Fruit fly (Drosophila melanogaster) whole organism, wandering third instar larva: ENCODE measurements around the gene Tg.

Source experiments
- Dif ChIP-seq: fragments of 200-275, 200-300 bp; sonication (Bioruptor generic); optimal IDR thresholded peaks from 2 replicates; lab custom pipeline; 2018; ENCODE audit warnings: missing biosample characterization, missing genetic modification characterization; ENCODE audit not compliant: partially characterized antibody
- Hr78 ChIP-seq: fragments of >200 bp; optimal IDR thresholded peaks from 2 replicates; lab custom pipeline; 2017; ENCODE audit warnings: missing biosample characterization, missing genetic modification characterization
- Myc ChIP-seq: fragments of >200 bp; optimal IDR thresholded peaks from 2 replicates; lab custom pipeline; 2017
- OdsH ChIP-seq: fragments of 200-800 bp; sonication (Bioruptor generic); optimal IDR thresholded peaks from 2 replicates; lab custom pipeline; 2016; ENCODE audit warnings: missing biosample characterization, mild to moderate bottlenecking, missing genetic modification characterization
- dmrt93B ChIP-seq: fragments of 200-800 bp; sonication (Bioruptor generic); optimal IDR thresholded peaks from 2 replicates; lab custom pipeline; 2018; ENCODE audit warnings: missing biosample characterization, mild to moderate bottlenecking, missing genetic modification characterization
- dsf ChIP-seq: sonication (Bioruptor generic); optimal IDR thresholded peaks from 2 replicates; lab custom pipeline; 2016; ENCODE audit warnings: missing biosample characterization, missing genetic modification characterization, borderline replicate concordance
- jim ChIP-seq: fragments of 175-275, 200-325 bp; sonication (Bioruptor generic); optimal IDR thresholded peaks from 2 replicates; lab custom pipeline; 2016; ENCODE audit warnings: missing biosample characterization, mild to moderate bottlenecking, missing genetic modification characterization
- psq ChIP-seq: fragments of 200-800 bp; sonication (Bioruptor generic); optimal IDR thresholded peaks from 3 replicates; lab custom pipeline; 2017; ENCODE audit warnings: missing biosample characterization, mild to moderate bottlenecking, missing genetic modification characterization, moderate library complexity
- woc ChIP-seq: sonication (Bioruptor generic); optimal IDR thresholded peaks from 2 replicates; lab custom pipeline; 2016; ENCODE audit warnings: missing biosample characterization, mild to moderate bottlenecking, missing genetic modification characterization

dm6 chr2L:8030102-8030501, 18.9 kb downstream of the Tg start:
- TF ChIP-seq Dif (GFP tag; lab: Kevin White, UChicago) (no peak), dmrt93B (no peak), jim (GFP tag; lab: Kevin White, UChicago) (no peak), Myc (lab: Kevin White, UChicago) (no peak), psq (GFP tag; lab: Kevin White, UChicago) (no peak), dsf (GFP tag; lab: Kevin White, UChicago) (no peak), OdsH (GFP tag; lab: Kevin White, UChicago) (no peak), Hr78 (no peak), woc (GFP tag; lab: Kevin White, UChicago) (no peak)
